Fruit fly (Drosophila melanogaster) whole organism, embryonic: ENCODE results near the gene eIF3l.

Experiments
- CG10147 ChIP-seq: fragments of 200-800 bp; sonication (Bioruptor generic); optimal IDR thresholded peaks from 2 replicates; lab custom pipeline; 2019; ENCODE audit warnings: missing biosample characterization, mild to moderate bottlenecking, missing genetic modification characterization, moderate library complexity
- CG10267 ChIP-seq: fragments of 200-800 bp; sonication (Bioruptor generic); optimal IDR thresholded peaks from 2 replicates; lab custom pipeline; 2018; ENCODE audit warnings: missing biosample characterization, mild to moderate bottlenecking, missing genetic modification characterization, moderate library complexity
- CG10979 ChIP-seq: fragments of 200-800 bp; sonication (Bioruptor generic); optimal IDR thresholded peaks from 2 replicates; lab custom pipeline; 2018; ENCODE audit warnings: missing biosample characterization, mild to moderate bottlenecking, missing genetic modification characterization, moderate library complexity
- CG15601 ChIP-seq: fragments of 200-800 bp; sonication (Bioruptor generic); optimal IDR thresholded peaks from 3 replicates; lab custom pipeline; 2019; ENCODE audit warnings: missing biosample characterization, mild to moderate bottlenecking, missing genetic modification characterization, moderate library complexity
- CG17328 ChIP-seq: fragments of 200-800 bp; sonication (Bioruptor generic); IDR thresholded peaks from 2 replicates; pipeline ENCODE4 v1.3.6; 2022; ENCODE audit warnings: missing biosample characterization, missing genetic modification characterization
- CG17359 ChIP-seq: fragments of 200-800 bp; sonication (Bioruptor generic); optimal IDR thresholded peaks from 3 replicates; lab custom pipeline; 2018; ENCODE audit warnings: missing biosample characterization, mild to moderate bottlenecking, missing genetic modification characterization, moderate library complexity
- CG17829 ChIP-seq: fragments of 200-800 bp; optimal IDR thresholded peaks from 2 replicates; lab custom pipeline; 2019; ENCODE audit warnings: missing biosample characterization, mild to moderate bottlenecking, missing genetic modification characterization, moderate library complexity
- CG18262 ChIP-seq: fragments of 200-800 bp; optimal IDR thresholded peaks from 3 replicates; lab custom pipeline; 2019; ENCODE audit warnings: missing biosample characterization, mild to moderate bottlenecking, missing genetic modification characterization, moderate library complexity
- CG2712 ChIP-seq: fragments of 200-800 bp; optimal IDR thresholded peaks from 3 replicates; lab custom pipeline; 2019; ENCODE audit warnings: missing biosample characterization, mild to moderate bottlenecking, missing genetic modification characterization, moderate library complexity
- CG30403 ChIP-seq: fragments of 200-800 bp; sonication (Bioruptor generic); optimal IDR thresholded peaks from 3 replicates; lab custom pipeline; 2016; ENCODE audit warnings: missing biosample characterization, missing genetic modification characterization
- CG4360 ChIP-seq: fragments of 200-800 bp; sonication (Bioruptor generic); IDR thresholded peaks from 2 replicates; pipeline ENCODE4 v1.3.6; 2022; ENCODE audit warnings: missing biosample characterization, missing genetic modification characterization
- CG4424 ChIP-seq: fragments of 200-800 bp; sonication (Bioruptor generic); optimal IDR thresholded peaks from 3 replicates; lab custom pipeline; 2016; ENCODE audit warnings: missing biosample characterization, missing genetic modification characterization
- CG4820 ChIP-seq: fragments of 200-800 bp; sonication (Bioruptor generic); optimal IDR thresholded peaks from 3 replicates; lab custom pipeline; 2016; ENCODE audit warnings: missing biosample characterization, missing genetic modification characterization
- CG5180 ChIP-seq: fragments of 200-800 bp; sonication (Bioruptor generic); optimal IDR thresholded peaks from 3 replicates; lab custom pipeline; 2017; ENCODE audit warnings: missing biosample characterization, missing genetic modification characterization, mild to moderate bottlenecking, moderate library complexity, missing genetic modification reagents
- CG6765 ChIP-seq: fragments of 200-800 bp; sonication (Bioruptor generic); optimal IDR thresholded peaks from 3 replicates; lab custom pipeline; 2017; ENCODE audit warnings: missing biosample characterization, mild to moderate bottlenecking, missing genetic modification characterization
- CG9876 ChIP-seq: fragments of 200-800 bp; sonication (Bioruptor generic); optimal IDR thresholded peaks from 2 replicates; lab custom pipeline; 2016; ENCODE audit warnings: missing biosample characterization, missing genetic modification characterization
- CoRest ChIP-seq: fragments of 200-800 bp; sonication (Bioruptor generic); optimal IDR thresholded peaks from 3 replicates; lab custom pipeline; 2018; ENCODE audit warnings: missing biosample characterization, mild to moderate bottlenecking, missing genetic modification characterization, moderate library complexity
- D19A ChIP-seq: fragments of 200-800 bp; optimal IDR thresholded peaks from 3 replicates; lab custom pipeline; 2019; ENCODE audit warnings: missing biosample characterization, mild to moderate bottlenecking, missing genetic modification characterization, moderate library complexity
- Doc3 ChIP-seq: fragments of 200-800 bp; sonication (Bioruptor generic); IDR thresholded peaks from 3 replicates; pipeline ENCODE4 v1.3.6; 2022; ENCODE audit warnings: missing biosample characterization, missing genetic modification characterization; ENCODE audit not compliant: partially characterized antibody
- E2f1 ChIP-seq: fragments of 200-800 bp; sonication (Bioruptor generic); IDR thresholded peaks from 2 replicates; pipeline ENCODE4 v1.3.6; 2022; ENCODE audit warnings: missing biosample characterization, missing genetic modification characterization
- E2f2 ChIP-seq: fragments of 200-800 bp; sonication (Bioruptor generic); IDR thresholded peaks from 2 replicates; pipeline ENCODE4 v1.3.6; 2022; ENCODE audit warnings: missing biosample characterization, missing genetic modification characterization
- HLH3B ChIP-seq: fragments of 200-800 bp; sonication (Bioruptor generic); IDR thresholded peaks from 2 replicates; pipeline ENCODE4 v1.3.6; 2022; ENCODE audit warnings: missing biosample characterization, missing genetic modification characterization
- HLHmδ ChIP-seq: fragments of 200-800 bp; sonication (Bioruptor generic); optimal IDR thresholded peaks from 2 replicates; lab custom pipeline; 2018; ENCODE audit warnings: missing biosample characterization, mild to moderate bottlenecking, missing genetic modification characterization, moderate library complexity
- HmgD ChIP-seq: fragments of 200-800 bp; sonication (Bioruptor generic); optimal IDR thresholded peaks from 3 replicates; lab custom pipeline; 2016; ENCODE audit warnings: missing biosample characterization, missing genetic modification characterization
- Med ChIP-seq: fragments of 200-800 bp; sonication (Bioruptor generic); peaks from one replicate; lab custom pipeline; 2016; ENCODE audit warnings: missing biosample characterization, missing genetic modification characterization, mild to moderate bottlenecking, inconsistent platforms, moderate library complexity
- Sry-δ ChIP-seq: fragments of 200-800 bp; sonication (Bioruptor generic); optimal IDR thresholded peaks from 2 replicates; lab custom pipeline; 2016; ENCODE audit warnings: missing biosample characterization, missing genetic modification characterization
- Xrp1 ChIP-seq: fragments of 200-800 bp; sonication (Bioruptor generic); IDR thresholded peaks from 2 replicates; pipeline ENCODE4 v1.3.6; 2022; ENCODE audit warnings: missing biosample characterization, missing genetic modification characterization
- corto ChIP-seq: fragments of 200-800 bp; sonication (Bioruptor generic); optimal IDR thresholded peaks from 2 replicates; lab custom pipeline; 2016; ENCODE audit warnings: missing biosample characterization, mild to moderate bottlenecking, missing genetic modification characterization, moderate library complexity
- esg ChIP-seq: fragments of 200-800 bp; sonication (Bioruptor generic); conservative IDR thresholded peaks from 2 replicates; pipeline ENCODE4 v1.3.6; 2022; ENCODE audit warnings: missing biosample characterization, missing genetic modification characterization
- ewg ChIP-seq: fragments of 200-800 bp; sonication (Bioruptor generic); optimal IDR thresholded peaks from 3 replicates; lab custom pipeline; 2017; ENCODE audit warnings: mild to moderate bottlenecking, missing biosample characterization, missing genetic modification reagents, missing genetic modification characterization
- fd96Cb ChIP-seq: fragments of 200-800 bp; sonication (Bioruptor generic); optimal IDR thresholded peaks from 2 replicates; lab custom pipeline; 2018; ENCODE audit warnings: missing biosample characterization, mild to moderate bottlenecking, missing genetic modification characterization, moderate library complexity
- fu2 ChIP-seq: fragments of 200-800 bp; sonication (Bioruptor generic); optimal IDR thresholded peaks from 2 replicates; lab custom pipeline; 2016; ENCODE audit warnings: missing biosample characterization, missing genetic modification characterization
- hkb ChIP-seq, 2 experiments: fragments of 200-800 bp in 1 of 2; fragments of >200 bp in 1 of 2; sonication (Bioruptor generic) in 1 of 2; IDR thresholded peaks in 1 of 2; optimal IDR thresholded peaks in 1 of 2; 2 replicates each; pipeline versions ENCODE4 v1.3.6 to Lab custom; 2017 to 2022; ENCODE audit warnings: missing biosample characterization in 1 of 2, missing genetic modification characterization in 1 of 2
- pan ChIP-seq, 4 experiments: fragments of >200 bp in 3 of 4; fragments of 200-800 bp in 1 of 4; sonication (Bioruptor generic) in 1 of 4; optimal IDR thresholded peaks in 3 of 4; IDR thresholded peaks in 1 of 4; 2 replicates each; pipeline versions ENCODE4 v1.3.6 to Lab custom; 2017 to 2022; ENCODE audit warnings: missing biosample characterization in 2 of 4, missing genetic modification characterization in 2 of 4, mixed read lengths in 1 of 4
- pita ChIP-seq: fragments of 200-800 bp; sonication (Bioruptor generic); optimal IDR thresholded peaks from 2 replicates; lab custom pipeline; 2017; ENCODE audit warnings: missing biosample characterization, mild to moderate bottlenecking, missing genetic modification characterization
- prd ChIP-seq, 3 experiments: fragments of >200 bp in 2 of 3; fragments of 200-800 bp in 1 of 3; sonication (Bioruptor generic) in 1 of 3; optimal IDR thresholded peaks in 2 of 3; IDR thresholded peaks in 1 of 3; 2 replicates in 2 of 3; 3 replicates in 1 of 3; pipeline versions ENCODE4 v1.3.6 to Lab custom; 2017 to 2022; ENCODE audit warnings: missing biosample characterization in 1 of 3, missing genetic modification characterization in 1 of 3
- psq ChIP-seq: fragments of 200-800 bp; sonication (Bioruptor generic); optimal IDR thresholded peaks from 2 replicates; lab custom pipeline; 2017; ENCODE audit warnings: missing biosample characterization, missing genetic modification characterization
- sens ChIP-seq: fragments of 200-800 bp; sonication (Bioruptor generic); peaks from one replicate; lab custom pipeline; 2016; ENCODE audit warnings: missing biosample characterization, missing genetic modification characterization
- sens-2 ChIP-seq: fragments of 200-800 bp; sonication (Bioruptor generic); IDR thresholded peaks from 2 replicates; pipeline ENCODE4 v1.3.6; 2022; ENCODE audit warnings: missing biosample characterization, missing genetic modification characterization
- tin ChIP-seq: fragments of 200-800 bp; sonication (Bioruptor generic); optimal IDR thresholded peaks from 3 replicates; lab custom pipeline; 2016; ENCODE audit warnings: missing biosample characterization, missing genetic modification characterization
- vvl ChIP-seq: fragments of 200-800 bp; sonication (Bioruptor generic); IDR thresholded peaks from 2 replicates; pipeline ENCODE4 v1.3.6; 2022; ENCODE audit warnings: missing biosample characterization, missing genetic modification characterization

eIF3l gene

DNA sequence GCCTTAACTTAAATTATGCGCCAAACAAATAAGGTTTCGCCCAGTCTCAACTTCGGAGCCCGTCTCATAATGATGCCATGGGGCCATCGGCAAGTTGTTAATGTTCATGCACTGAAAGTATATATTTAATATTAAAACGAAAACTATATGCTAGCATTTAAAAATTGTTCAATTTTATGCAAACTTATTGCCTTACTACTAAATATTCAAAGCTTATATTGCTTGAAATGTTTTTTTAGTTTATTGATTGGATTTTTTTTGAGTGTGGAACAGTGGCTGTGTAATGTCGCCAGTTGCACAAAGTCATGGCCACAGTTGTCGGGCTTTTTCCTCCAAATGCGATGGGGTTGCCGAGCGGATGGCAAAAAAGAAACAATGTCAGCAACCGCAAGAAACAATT is 31.7 kb downstream of the eIF3l start (continued):
- TF ChIP-seq CG2712 (tag; lab: Kevin White, UChicago) (peak; percentile 41), CG17829 (peak; percentile 12), fu2 (no peak), HLHmδ (GFP tag; lab: Kevin White, UChicago) (no peak), fd96Cb (tag; lab: Kevin White, UChicago) (peak; percentile 34), Sry-δ (GFP tag; lab: Kevin White, UChicago) (no peak), CG30403 (GFP tag; lab: Kevin White, UChicago) (peak; percentile 5), hkb (optimal IDR thresholded peaks at IDR 0.05; lab: Kevin White, UChicago) (no peak), hkb (GFP tag; IDR thresholded peaks at IDR 0.05; lab: Robert Waterston, UW) (peak; percentile 64), E2f2 (0 out of 2 replicates have a peak, but pooled peaks have one; percentile 29), ewg (GFP tag; lab: Kevin White, UChicago) (no peak), CG10147 (GFP tag; lab: Kevin White, UChicago) (no peak), CG17359 (tag; lab: Kevin White, UChicago) (peak; percentile 39), sens-2 (GFP tag; lab: Robert Waterston, UW) (0 out of 2 replicates have a peak, but pooled peaks have one; percentile 41), psq (no peak), CG4424 (GFP tag; lab: Kevin White, UChicago) (no peak), CoRest (tag; lab: Kevin White, UChicago) (no peak), Med (peak; percentile 46), pan (optimal IDR thresholded peaks at IDR 0.05; lab: Kevin White, UChicago) (no peak), pan (GFP tag; optimal IDR thresholded peaks at IDR 0.05 in 1 of 2, IDR thresholded peaks at IDR 0.05 in 1 of 2) (peak in 1 of 2 experiments; percentile 38), vvl (peak; percentile 67), sens (GFP tag; lab: Kevin White, UChicago) (peak; percentile 73), CG15601 (no peak), CG9876 (GFP tag; lab: Kevin White, UChicago) (no peak), HmgD (no peak), CG5180 (GFP tag; lab: Kevin White, UChicago) (no peak), Doc3 (GFP tag; lab: Robert Waterston, UW) (no peak), D19A (tag; lab: Kevin White, UChicago) (peak; percentile 23), CG6765 (GFP tag; lab: Kevin White, UChicago) (no peak), CG18262 (tag; lab: Kevin White, UChicago) (peak; percentile 19), tin (peak; percentile 8), CG4360 (GFP tag; lab: Robert Waterston, UW) (0 out of 2 replicates have a peak, but pooled peaks have one; percentile 14), corto (GFP tag; lab: Kevin White, UChicago) (peak; percentile 25), CG17328 (GFP tag; lab: Robert Waterston, UW) (peak; percentile 53; the same call in 1 of the 2 replicates), pita (GFP tag; lab: Kevin White, UChicago) (no peak), prd (optimal IDR thresholded peaks at IDR 0.05; lab: Kevin White, UChicago) (no peak), prd (GFP tag; IDR thresholded peaks at IDR 0.05; lab: Robert Waterston, UW) (peak; percentile 39; the same call in 2 of the 3 replicates), CG4820 (GFP tag; lab: Kevin White, UChicago) (peak; percentile 40), CG10979 (tag; lab: Kevin White, UChicago) (peak; percentile 52), HLH3B (GFP tag; lab: Robert Waterston, UW) (peak; percentile 20; the same call in 1 of the 2 replicates), CG10267 (tag; lab: Kevin White, UChicago) (peak; percentile 25), E2f1 (GFP tag; lab: Robert Waterston, UW) (peak; percentile 12; the same call in 1 of the 2 replicates), esg (GFP tag; lab: Robert Waterston, UW) (no peak), Xrp1 (GFP tag; lab: Robert Waterston, UW) (peak; percentile 44; the same call in 1 of the 2 replicates)
